Fruit fly (Drosophila melanogaster): ENCODE measurements around the gene CG15040.

DNA sequence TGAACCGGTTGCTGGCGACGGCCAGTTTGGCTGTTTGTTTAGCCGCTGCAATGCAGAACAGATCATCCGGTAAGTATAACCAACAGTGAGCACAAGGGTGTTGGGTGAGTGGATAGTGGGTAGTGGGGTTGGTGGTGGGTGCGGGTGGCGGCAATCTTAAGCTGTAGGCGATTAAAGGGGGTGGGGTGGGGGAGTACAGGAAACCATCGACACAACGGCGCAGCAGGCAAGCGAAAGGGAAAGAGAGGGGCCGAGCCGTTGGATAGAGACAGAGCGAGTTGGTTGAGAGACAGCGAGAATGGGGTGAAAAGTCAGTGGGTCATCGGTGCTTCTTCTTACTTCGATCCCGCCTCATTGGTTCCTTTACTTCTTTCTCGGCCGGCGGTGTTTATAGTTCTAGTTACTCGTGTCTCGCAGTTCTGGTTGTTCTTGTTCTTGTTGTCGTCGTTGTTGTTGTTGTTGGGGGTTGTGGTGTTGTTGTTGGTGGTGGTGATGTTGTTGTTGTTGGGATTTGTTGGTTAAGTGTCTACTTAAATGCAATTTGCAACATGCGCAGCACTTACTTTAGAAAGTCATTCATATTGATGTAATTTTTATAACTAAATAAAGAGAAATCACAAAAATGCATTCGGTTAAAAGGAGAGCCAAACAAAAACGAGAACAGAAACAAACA is 19.0 kb upstream of the CG15040 start:
- no peak for TF ChIP-seq pan (optimal IDR thresholded peaks at IDR 0.05)
- no peak for TF ChIP-seq usp (GFP tag; optimal IDR thresholded peaks at IDR 0.05)
- no peak for TF ChIP-seq CG8478 (optimal IDR thresholded peaks at IDR 0.05)
- no peak for TF ChIP-seq psq (optimal IDR thresholded peaks at IDR 0.05)
- no peak for TF ChIP-seq Dll (optimal IDR thresholded peaks at IDR 0.05)
- TF ChIP-seq EcR (GFP tag; optimal IDR thresholded peaks at IDR 0.05): no peak

Data from whole organism.